Worm (Caenorhabditis elegans): ENCODE measurements around the gene Y46G5A.23.

The Y46G5A.23 gene

DNA sequence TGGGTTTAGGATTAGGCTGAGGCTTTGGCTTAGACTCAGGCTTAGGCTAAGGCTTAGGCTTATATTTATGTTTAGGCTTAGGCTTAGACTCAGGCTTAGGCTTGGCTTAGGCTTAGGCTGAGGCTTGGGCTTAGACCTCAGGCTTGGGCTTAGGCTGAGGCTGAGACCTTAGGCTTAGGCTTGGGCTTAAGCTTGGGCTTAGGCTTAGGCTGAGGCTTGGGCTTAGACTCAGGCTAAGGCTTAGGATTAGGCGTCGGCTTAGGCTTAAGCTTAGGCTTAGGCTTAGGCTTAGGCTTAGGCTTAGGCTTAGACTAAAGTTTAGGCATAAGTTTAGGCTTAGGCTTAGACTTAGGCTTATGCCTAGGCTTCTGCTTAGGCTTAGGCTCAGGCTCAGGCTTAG is 4.3 kb downstream of the Y46G5A.23 start:
- TF ChIP-seq ces-1 (GFP tag; optimal IDR thresholded peaks at IDR 0.05), result no peak
- peak; percentile 57 for TF ChIP-seq ham-2 (GFP tag; optimal IDR thresholded peaks at IDR 0.05)

DNA sequence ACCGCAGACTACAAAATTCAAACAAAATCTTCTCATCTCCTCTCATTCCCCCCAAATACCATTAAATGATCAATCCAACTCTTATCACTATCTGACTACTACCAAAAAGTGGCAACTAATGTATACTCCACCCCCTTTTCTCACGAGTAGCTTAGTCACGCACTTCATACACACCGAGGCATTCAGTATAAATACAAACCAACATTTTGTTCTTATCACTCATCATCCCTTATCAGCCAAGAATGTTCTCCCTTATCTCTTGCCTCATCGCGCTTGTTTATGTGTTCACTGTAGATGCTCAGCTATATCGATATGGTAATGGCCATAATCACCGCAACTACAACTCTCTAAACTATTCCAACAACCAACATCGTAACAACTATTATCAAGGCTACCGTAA is 5.3 kb downstream of the Y46G5A.23 start, which contains the start of gene Y46G5A.36:
Y46G5A.36 (plus strand) TSS at position 243 of the 400 bp plus-strand sequence.
- no peak for TF ChIP-seq lsy-2 (tag; optimal IDR thresholded peaks at IDR 0.05)
- no peak for TF ChIP-seq tbx-8 (GFP tag; optimal IDR thresholded peaks at IDR 0.05)
- no peak for TF ChIP-seq lin-32 (GFP tag; optimal IDR thresholded peaks at IDR 0.05)
- no peak for TF ChIP-seq ham-2 (GFP tag; optimal IDR thresholded peaks at IDR 0.05)
- TF ChIP-seq mls-2 (tag; optimal IDR thresholded peaks at IDR 0.05), result no peak
- TF ChIP-seq nhr-237 (tag; optimal IDR thresholded peaks at IDR 0.05), result no peak
- no peak for TF ChIP-seq nhr-76 (tag; optimal IDR thresholded peaks at IDR 0.05)
- no peak for TF ChIP-seq mep-1 (tag; optimal IDR thresholded peaks at IDR 0.05)
- TF ChIP-seq ces-1 (GFP tag; optimal IDR thresholded peaks at IDR 0.05), result no peak
- TF ChIP-seq blmp-1 (tag; optimal IDR thresholded peaks at IDR 0.05), result no peak
- TF ChIP-seq elt-3 (tag; optimal IDR thresholded peaks at IDR 0.05), result no peak
- no peak for TF ChIP-seq ceh-39 (tag; optimal IDR thresholded peaks at IDR 0.05)
- no peak for TF ChIP-seq sem-2 (GFP tag; optimal IDR thresholded peaks at IDR 0.05)
- TF ChIP-seq unc-62 (GFP tag; optimal IDR thresholded peaks at IDR 0.05), result no peak
- TF ChIP-seq nhr-2 (tag; optimal IDR thresholded peaks at IDR 0.05), result no peak

ce11 chrII:12819979-12820378 is 8.8 kb downstream of the Y46G5A.23 start:
- TF ChIP-seq nhr-237 (tag; optimal IDR thresholded peaks at IDR 0.05) (no peak), snpc-4 (tag; optimal IDR thresholded peaks at IDR 0.05) (no peak), sem-2 (GFP tag; optimal IDR thresholded peaks at IDR 0.05) (no peak), nhr-28 (tag; optimal IDR thresholded peaks at IDR 0.05) (no peak), mab-5 (tag; optimal IDR thresholded peaks at IDR 0.05) (no peak), ceh-83 (GFP tag; optimal IDR thresholded peaks at IDR 0.05) (no peak), unc-39 (tag; optimal IDR thresholded peaks at IDR 0.05) (no peak), tbx-8 (GFP tag; optimal IDR thresholded peaks at IDR 0.05) (no peak), unc-62 (GFP tag; optimal IDR thresholded peaks at IDR 0.05) (no peak), hlh-1 (tag; optimal IDR thresholded peaks at IDR 0.05) (no peak), elt-1 (tag; optimal IDR thresholded peaks at IDR 0.05; ENCODE audit: borderline replicate concordance, insufficient read depth) (no peak)

DNA sequence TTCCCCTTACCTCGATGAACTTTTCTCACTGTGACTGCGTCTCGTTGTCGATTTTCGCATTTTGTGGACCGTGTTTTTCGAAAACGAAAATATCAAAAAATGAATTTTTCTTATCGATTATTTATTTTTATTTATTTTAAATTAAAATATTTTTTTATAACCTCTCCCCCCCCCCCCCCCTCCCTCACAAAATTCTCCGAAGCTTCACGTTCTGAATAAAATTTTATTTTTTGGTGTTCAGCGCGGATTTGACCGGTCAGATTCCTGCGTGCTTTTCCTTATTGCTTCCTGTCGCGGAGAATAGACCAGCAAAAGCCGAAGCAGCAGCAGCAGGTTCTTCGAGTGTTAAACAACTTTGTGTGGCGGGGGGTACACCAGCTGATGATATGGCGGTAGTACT is 10.3 kb downstream of the Y46G5A.23 start, which contains the start of gene Y46G5A.22:
Y46G5A.22 (minus strand) TSS at position 101 of the 400 bp plus-strand sequence.
- TF ChIP-seq ces-1 (GFP tag; optimal IDR thresholded peaks at IDR 0.05), result no peak
- TF ChIP-seq drap-1 (GFP tag; optimal IDR thresholded peaks at IDR 0.05), result no peak
- TF ChIP-seq hlh-1 (tag; optimal IDR thresholded peaks at IDR 0.05), result no peak
- no peak for TF ChIP-seq ceh-39 (tag; optimal IDR thresholded peaks at IDR 0.05)
- TF ChIP-seq nhr-76 (tag; optimal IDR thresholded peaks at IDR 0.05), result no peak
- no peak for TF ChIP-seq ztf-11 (tag; optimal IDR thresholded peaks at IDR 0.05)
- no peak for TF ChIP-seq sem-2 (GFP tag; optimal IDR thresholded peaks at IDR 0.05)
- TF ChIP-seq nhr-237 (tag; optimal IDR thresholded peaks at IDR 0.05), result no peak
- no peak for TF ChIP-seq mls-2 (tag; optimal IDR thresholded peaks at IDR 0.05)

ce11 chrII:12816412-12817146 is 12.2 kb downstream of the Y46G5A.23 start, which contains the start of gene acl-7:
Gene acl-7 (minus strand): TSS chrII:12816462.
- TF ChIP-seq ham-2 (GFP tag; optimal IDR thresholded peaks at IDR 0.05) (no peak), sem-2 (GFP tag; optimal IDR thresholded peaks at IDR 0.05) (no peak)

- TF ChIP-seq ceh-83 (GFP tag; optimal IDR thresholded peaks at IDR 0.05), result no peak
- no peak for TF ChIP-seq unc-39 (tag; optimal IDR thresholded peaks at IDR 0.05)
- TF ChIP-seq pha-4 (tag; optimal IDR thresholded peaks at IDR 0.05), result no peak
These were observed 15.5 kb downstream of the Y46G5A.23 start for ce11 chrII:12813253-12813652.

- TF ChIP-seq ceh-43 (GFP tag; optimal IDR thresholded peaks at IDR 0.05) (no peak), ham-2 (GFP tag; optimal IDR thresholded peaks at IDR 0.05) (no peak), bed-3 (GFP tag; optimal IDR thresholded peaks at IDR 0.05) (no peak), lsy-2 (tag; optimal IDR thresholded peaks at IDR 0.05) (no peak), sptf-1 (tag; optimal IDR thresholded peaks at IDR 0.05) (no peak), elt-3 (tag; optimal IDR thresholded peaks at IDR 0.05) (no peak), ces-1 (GFP tag; optimal IDR thresholded peaks at IDR 0.05) (no peak)
These were observed 18.1 kb downstream of the Y46G5A.23 start, which contains the start of gene Y46G5A.20 for ce11 chrII:12810709-12811108. Gene Y46G5A.20 (plus strand): TSS chrII:12811009.
